Worm (Caenorhabditis elegans) whole organism, L4 larva: Measurements from ENCODE around the gene Y41C4A.18.

ENCODE experiments used
- F44E2.7 ChIP-seq: fragments of 200-800 bp; sonication (Bioruptor generic); IDR thresholded peaks from 2 replicates; pipeline ENCODE4 v2.1.2; 2022; ENCODE audit warnings: missing genetic modification characterization, missing compliant biosample characterization
- F49E8.2 ChIP-seq: sonication (generic microtip); optimal IDR thresholded peaks from 2 replicates; lab custom pipeline; 2016; ENCODE audit warnings: missing compliant biosample characterization, mild to moderate bottlenecking, missing genetic modification characterization, borderline replicate concordance
- T26A8.4 ChIP-seq: fragments of 200-800 bp; sonication (Bioruptor generic); IDR thresholded peaks from 2 replicates; pipeline ENCODE4 v1.3.6; 2022; ENCODE audit warnings: missing genetic modification characterization, missing compliant biosample characterization
- Y5F2A.4 ChIP-seq: fragments of 200-800 bp; sonication (Bioruptor generic); optimal IDR thresholded peaks from 2 replicates; lab custom pipeline; 2018; ENCODE audit warnings: mild to moderate bottlenecking, missing genetic modification characterization, missing compliant biosample characterization
- ZK337.2 ChIP-seq: fragments of 200-800 bp; sonication (Bioruptor generic); IDR thresholded peaks from 2 replicates; pipeline ENCODE4 v1.3.6; 2022; ENCODE audit warnings: missing genetic modification reagents, missing genetic modification characterization, missing compliant biosample characterization
- ZK546.5 ChIP-seq, 2 experiments: sonication (generic microtip); optimal IDR thresholded peaks; 2 replicates each; lab custom pipeline; 2017; ENCODE audit warnings: missing biosample characterization in 2 of 2, missing genetic modification characterization in 2 of 2
- aha-1 ChIP-seq: fragments of 150-350 bp; peaks from one replicate; lab custom pipeline; 2014; ENCODE audit warnings: missing biosample characterization, missing genetic modification characterization
- attf-4 ChIP-seq: sonication (generic microtip); optimal IDR thresholded peaks from 3 replicates; lab custom pipeline; 2017; ENCODE audit warnings: missing biosample characterization, missing genetic modification characterization
- ctbp-1 ChIP-seq: fragments of 200-800 bp; sonication (Bioruptor generic); IDR thresholded peaks from 2 replicates; pipeline ENCODE4 v1.3.6; 2022; ENCODE audit warnings: missing genetic modification reagents, missing genetic modification characterization, missing compliant biosample characterization
- daf-12 ChIP-seq: fragments of 150-350 bp; optimal IDR thresholded peaks from 2 replicates; lab custom pipeline; 2014; ENCODE audit warnings: missing biosample characterization, missing genetic modification reagents, missing genetic modification characterization
- dmd-6 ChIP-seq: fragments of 200-800 bp; sonication (Bioruptor generic); IDR thresholded peaks from 2 replicates; pipeline ENCODE4 v1.3.6; 2022; ENCODE audit warnings: missing genetic modification reagents, missing genetic modification characterization, missing compliant biosample characterization
- dpl-1 ChIP-seq: fragments of 150-350 bp; optimal IDR thresholded peaks from 2 replicates; lab custom pipeline; 2014; ENCODE audit warnings: missing biosample characterization, missing genetic modification reagents, missing genetic modification characterization
- duxl-1 ChIP-seq: sonication (generic microtip); optimal IDR thresholded peaks from 2 replicates; lab custom pipeline; 2016; ENCODE audit warnings: mild to moderate bottlenecking, missing genetic modification characterization, moderate library complexity, missing compliant biosample characterization; ENCODE audit not compliant: poor library complexity
- hlh-30 ChIP-seq: sonication (generic microtip); optimal IDR thresholded peaks from 2 replicates; lab custom pipeline; 2017; ENCODE audit warnings: antibody characterized with exemption, mild to moderate bottlenecking, missing genetic modification characterization, missing compliant biosample characterization; ENCODE audit not compliant: insufficient read depth
- lin-1 ChIP-seq: fragments of 200-800 bp; sonication (Bioruptor generic); IDR thresholded peaks from 2 replicates; pipeline ENCODE4 v1.3.6; 2022; ENCODE audit warnings: missing genetic modification reagents, missing genetic modification characterization, missing compliant biosample characterization
- lin-15B ChIP-seq: fragments of 150-350 bp; sonication (generic microtip); optimal IDR thresholded peaks from 3 replicates; lab custom pipeline; 2014; ENCODE audit warnings: missing biosample characterization, missing genetic modification characterization
- mdl-1 ChIP-seq, 2 experiments: fragments of 150-350 bp in 1 of 2; sonication (generic microtip) in 1 of 2; optimal IDR thresholded peaks; 2 replicates each; lab custom pipeline; 2014 to 2017; ENCODE audit warnings: missing biosample characterization in 2 of 2, missing genetic modification characterization in 2 of 2
- mes-2 ChIP-seq: sonication (generic microtip); optimal IDR thresholded peaks from 2 replicates; lab custom pipeline; 2016; ENCODE audit warnings: missing genotype, mild to moderate bottlenecking, missing genetic modification characterization, missing compliant biosample characterization; ENCODE audit not compliant: poor library complexity, severe bottlenecking
- mxl-3 ChIP-seq: fragments of 200-800 bp; sonication (Bioruptor generic); optimal IDR thresholded peaks from 2 replicates; lab custom pipeline; 2018; ENCODE audit warnings: mild to moderate bottlenecking, missing genetic modification characterization, missing compliant biosample characterization
- nhr-237 ChIP-seq: sonication (generic microtip); optimal IDR thresholded peaks from 2 replicates; lab custom pipeline; 2017; ENCODE audit warnings: missing biosample characterization, missing genetic modification characterization
- nhr-28 ChIP-seq: fragments of 150-350 bp; optimal IDR thresholded peaks from 2 replicates; lab custom pipeline; 2014; ENCODE audit warnings: missing biosample characterization, missing genetic modification characterization
- nhr-42 ChIP-seq: fragments of 200-800 bp; sonication (Bioruptor generic); IDR thresholded peaks from 2 replicates; pipeline ENCODE4 v1.3.6; 2022; ENCODE audit warnings: missing genetic modification characterization, missing compliant biosample characterization
- nhr-48 ChIP-seq: sonication (generic microtip); optimal IDR thresholded peaks from 2 replicates; lab custom pipeline; 2016; ENCODE audit warnings: mild to moderate bottlenecking, missing genetic modification characterization, missing compliant biosample characterization
- nhr-76 ChIP-seq: fragments of 150-350 bp; optimal IDR thresholded peaks from 2 replicates; lab custom pipeline; 2014; ENCODE audit warnings: missing biosample characterization, missing genetic modification characterization
- pha-4 ChIP-seq, 2 experiments: fragments of 150-350 bp in 1 of 2; fragments of 200-800 bp in 1 of 2; sonication (Bioruptor generic) in 1 of 2; IDR thresholded peaks in 1 of 2; optimal IDR thresholded peaks in 1 of 2; 2 replicates each; pipeline versions ENCODE4 v1.3.6 to Lab custom; 2014 to 2022; ENCODE audit warnings: missing genetic modification characterization in 2 of 2, missing genetic modification reagents in 2 of 2, missing biosample characterization in 1 of 2, missing compliant biosample characterization in 1 of 2
- sdz-12 ChIP-seq: fragments of 200-800 bp; sonication (Bioruptor generic); optimal IDR thresholded peaks from 2 replicates; lab custom pipeline; 2018; ENCODE audit warnings: mild to moderate bottlenecking, missing genetic modification characterization, missing compliant biosample characterization
- set-16 ChIP-seq: fragments of 200-800 bp; sonication (Bioruptor generic); IDR thresholded peaks from 2 replicates; pipeline ENCODE4 v1.3.6; 2022; ENCODE audit warnings: missing genetic modification reagents, missing genetic modification characterization, missing compliant biosample characterization
- snpc-1.2 ChIP-seq: fragments of 200-800 bp; sonication (Bioruptor generic); IDR thresholded peaks from 2 replicates; pipeline ENCODE4 v1.3.6; 2022; ENCODE audit warnings: missing genetic modification reagents, missing genetic modification characterization, missing compliant biosample characterization
- spr-1 ChIP-seq: sonication (generic microtip); optimal IDR thresholded peaks from 2 replicates; lab custom pipeline; 2016; ENCODE audit warnings: mild to moderate bottlenecking, missing genetic modification characterization, missing compliant biosample characterization
- spr-3 ChIP-seq: fragments of 200-800 bp; sonication (Bioruptor generic); optimal IDR thresholded peaks from 2 replicates; lab custom pipeline; 2018; ENCODE audit warnings: mild to moderate bottlenecking, missing genetic modification characterization, missing compliant biosample characterization
- unc-39 ChIP-seq: sonication (generic microtip); optimal IDR thresholded peaks from 2 replicates; lab custom pipeline; 2017; ENCODE audit warnings: missing biosample characterization, missing genetic modification characterization
- unc-62 ChIP-seq, 3 experiments: fragments of 150-350 bp in 1 of 3; sonication (generic microtip); optimal IDR thresholded peaks in 2 of 3; peaks in 1 of 3; 1 replicate in 1 of 3; 2 replicates in 2 of 3; lab custom pipeline; 2014 to 2017; ENCODE audit warnings: missing biosample characterization in 3 of 3, missing genetic modification characterization in 3 of 3, missing genetic modification reagents in 3 of 3, missing genotype in 1 of 3
- zag-1 ChIP-seq: fragments of 150-350 bp; optimal IDR thresholded peaks from 2 replicates; lab custom pipeline; 2014; ENCODE audit warnings: missing biosample characterization, missing genetic modification characterization
- zip-2 ChIP-seq: fragments of 150-350 bp; optimal IDR thresholded peaks from 2 replicates; lab custom pipeline; 2014; ENCODE audit warnings: missing biosample characterization, missing genetic modification characterization

The Y41C4A.18 gene

DNA sequence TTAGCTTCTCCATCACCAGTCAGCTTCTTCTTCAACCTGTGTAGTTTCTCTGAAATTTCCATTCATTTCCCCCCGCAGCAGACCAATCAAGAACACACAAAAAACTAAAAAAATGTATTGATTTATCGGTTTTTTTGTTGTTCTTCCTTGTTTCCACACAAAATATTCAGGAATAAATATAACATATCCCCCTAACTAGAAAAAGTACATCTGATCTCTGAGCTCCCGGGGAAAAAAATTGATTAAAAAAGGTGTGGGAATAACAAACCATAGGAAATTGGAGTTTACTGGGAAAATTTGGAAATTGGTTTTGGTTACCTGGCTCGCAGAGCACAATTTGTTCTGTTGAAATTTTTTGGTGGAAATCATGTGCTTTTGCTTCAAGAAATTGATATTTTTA, 35.4 kb upstream of the Y41C4A.18 start, which contains the start of gene Y41C4A.22:
Gene Y41C4A.22, plus strand, starts transcription at position 301 of the 400 bp plus-strand sequence.
- TF ChIP-seq ZK337.2: 0 out of 2 replicates have a peak, but pooled peaks have one; percentile 3
- TF ChIP-seq Y5F2A.4: no peak
- TF ChIP-seq ZK546.5 (tag; optimal IDR thresholded peaks at IDR 0.05; lab: Kevin White, UChicago): no peak
- TF ChIP-seq nhr-48 (tag; lab: Kevin White, UChicago): no peak
- no peak for TF ChIP-seq snpc-1.2
- no peak for TF ChIP-seq dpl-1 (GFP tag; lab: Kevin White, UChicago)
- TF ChIP-seq mes-2 (tag; lab: Kevin White, UChicago): peak; percentile 12
- no peak for TF ChIP-seq ctbp-1 (GFP tag; lab: Robert Waterston, UW)
- no peak for TF ChIP-seq F44E2.7
- no peak for TF ChIP-seq F49E8.2 (tag; lab: Kevin White, UChicago)

DNA sequence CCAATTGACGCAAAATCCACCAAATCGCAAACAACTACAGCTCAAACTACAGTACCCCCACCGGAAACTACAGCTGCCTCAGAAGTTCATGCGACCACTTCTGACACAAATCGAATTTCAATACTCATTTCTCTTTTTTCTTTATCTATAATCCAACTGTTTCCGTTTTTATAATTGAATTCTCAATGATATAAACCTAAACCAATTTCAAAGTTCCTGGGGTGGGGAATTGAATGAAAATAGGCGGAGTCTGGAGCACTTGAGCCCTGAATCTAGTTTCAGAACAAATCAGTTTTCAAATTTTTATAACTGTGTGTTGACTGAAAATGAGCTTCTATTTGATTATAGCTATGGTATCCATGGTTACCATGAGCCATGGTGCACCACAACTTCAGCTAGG, 34.1 kb upstream of the Y41C4A.18 start, which contains the start of gene Y41C4A.6:
Gene Y41C4A.6, plus strand, starts transcription at position 301 of the 400 bp plus-strand sequence.
- TF ChIP-seq dpl-1 (GFP tag; lab: Kevin White, UChicago): no peak

DNA sequence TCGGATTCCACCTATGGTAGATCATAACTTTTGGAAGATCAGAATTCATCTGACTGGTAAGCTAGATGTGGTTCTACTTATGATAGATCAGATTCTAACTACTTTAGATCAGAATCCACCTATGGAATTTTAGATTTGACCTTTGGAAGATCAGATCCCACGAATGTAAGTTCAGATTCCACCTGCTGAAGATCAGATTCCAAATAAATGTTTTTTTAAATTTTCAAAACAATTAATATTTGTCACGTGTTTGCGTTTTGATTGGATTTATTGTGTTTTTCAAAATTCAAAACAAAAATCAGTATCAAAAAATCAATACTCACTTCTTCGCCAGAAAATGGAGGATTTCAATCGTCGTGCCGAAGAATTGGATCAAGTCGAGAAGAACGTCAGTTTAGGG, 31.8 kb upstream of the Y41C4A.18 start, which contains the start of gene Y41C4A.7:
Gene Y41C4A.7, plus strand, starts transcription at position 301 of the 400 bp plus-strand sequence.
- TF ChIP-seq pha-4 (GFP tag; IDR thresholded peaks at IDR 0.05; lab: Robert Waterston, UW) (no peak), pha-4 (tag; optimal IDR thresholded peaks at IDR 0.05; lab: Kevin White, UChicago) (no peak), lin-15B (no peak), nhr-28 (tag; lab: Kevin White, UChicago) (no peak)

DNA sequence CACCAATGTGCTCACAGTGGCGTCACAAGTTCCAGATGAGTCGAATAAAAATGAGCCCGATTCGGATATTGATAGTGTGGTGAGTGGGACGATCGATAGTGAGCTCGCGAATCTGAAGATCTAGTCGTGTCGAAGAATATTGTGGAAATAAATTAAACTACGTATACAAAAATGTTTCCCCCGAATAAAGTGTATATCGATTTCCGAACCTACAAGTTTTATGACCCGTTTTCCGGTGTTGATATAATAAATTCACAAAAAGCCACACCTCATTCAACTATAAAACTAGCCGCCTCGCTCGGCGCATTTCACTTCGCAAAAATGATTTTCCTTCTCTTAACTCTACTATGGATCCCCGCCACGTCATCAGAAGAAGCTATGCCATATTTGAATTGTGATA, 30.5 kb upstream of the Y41C4A.18 start, which contains the start of gene pqn-84:
Gene pqn-84, plus strand, starts transcription at position 301 of the 400 bp plus-strand sequence.
- TF ChIP-seq T26A8.4 (GFP tag; lab: Robert Waterston, UW) (no peak), attf-4 (no peak), spr-1 (tag; lab: Kevin White, UChicago) (no peak), duxl-1 (no peak), spr-3 (no peak), unc-39 (tag; lab: Kevin White, UChicago) (no peak), daf-12 (no peak), dmd-6 (GFP tag; lab: Robert Waterston, UW) (no peak)

DNA sequence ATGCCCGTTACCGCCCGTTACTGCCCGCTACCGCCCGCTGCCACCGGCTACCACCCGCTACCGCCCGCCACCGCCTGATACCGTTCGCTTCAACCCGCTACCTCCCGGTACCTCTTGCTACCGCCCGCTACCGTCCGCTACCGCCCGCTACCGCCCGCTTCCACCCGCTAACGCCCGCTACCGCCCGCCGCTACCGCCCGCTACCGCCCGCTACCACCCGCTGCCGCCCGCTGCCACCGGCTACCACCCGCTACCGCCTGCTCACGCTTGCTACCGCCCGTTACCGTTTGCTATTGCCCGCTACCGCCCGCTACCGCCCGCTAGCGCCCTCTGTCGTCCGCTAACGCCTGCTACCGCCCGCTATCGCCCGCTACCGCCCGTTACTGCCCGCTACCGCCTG, 28.5 kb upstream of the Y41C4A.18 start:
- TF ChIP-seq aha-1 (tag; lab: Kevin White, UChicago) (no peak), mxl-3 (GFP tag; lab: Kevin White, UChicago) (no peak), nhr-76 (tag; lab: Kevin White, UChicago) (no peak), sdz-12 (GFP tag; lab: Kevin White, UChicago) (peak; percentile 6), zag-1 (no peak), ZK337.2 (no peak), pha-4 (GFP tag; IDR thresholded peaks at IDR 0.05; lab: Robert Waterston, UW) (peak; percentile 55; the same call in 1 of the 2 replicates), pha-4 (tag; optimal IDR thresholded peaks at IDR 0.05; lab: Kevin White, UChicago) (no peak), hlh-30 (tag; lab: Kevin White, UChicago) (no peak), zip-2 (tag; lab: Kevin White, UChicago) (no peak), mdl-1 (tag; optimal IDR thresholded peaks at IDR 0.05; lab: Kevin White, UChicago) (no peak), nhr-42 (GFP tag; lab: Robert Waterston, UW) (no peak), duxl-1 (no peak), unc-62 (GFP tag; optimal IDR thresholded peaks at IDR 0.05 in 1 of 2; lab: Kevin White, UChicago) (no peak), unc-62 (tag; optimal IDR thresholded peaks at IDR 0.05; lab: Kevin White, UChicago) (no peak), set-16 (peak; percentile 99), nhr-237 (tag; lab: Kevin White, UChicago) (no peak), lin-1 (GFP tag; lab: Robert Waterston, UW) (no peak)
